Worm (Caenorhabditis elegans): ENCODE data around the gene dmsr-15.

DNA sequence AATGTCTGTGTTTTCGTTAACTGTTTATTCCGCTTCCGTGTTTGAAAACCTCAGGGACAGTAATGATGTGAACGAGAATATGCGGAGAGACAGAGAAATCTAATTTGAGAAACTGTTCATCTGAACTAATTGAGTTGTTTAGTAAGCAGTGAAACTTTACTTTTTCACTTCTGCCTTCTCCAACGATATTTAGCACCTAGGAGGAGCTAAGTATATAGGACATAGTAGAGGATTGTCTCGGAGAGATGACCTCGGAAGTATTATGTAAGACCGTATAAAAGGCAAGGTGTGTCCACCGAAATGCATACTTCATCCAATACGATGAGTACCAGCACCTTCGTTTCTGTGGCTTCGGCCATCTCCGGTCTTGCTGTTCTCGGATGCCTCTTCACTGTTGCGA, 718 bp upstream of the dmsr-15 start, which contains the start of gene col-141:
- TF ChIP-seq F57A8.1 (GFP tag; optimal IDR thresholded peaks at IDR 0.05) (no peak), nhr-179 (tag; optimal IDR thresholded peaks at IDR 0.05) (no peak), ztf-18 (tag; optimal IDR thresholded peaks at IDR 0.05) (no peak), madf-3 (GFP tag; IDR thresholded peaks at IDR 0.05) (no peak), lsy-27 (tag; optimal IDR thresholded peaks at IDR 0.05; ENCODE audit: borderline replicate concordance, insufficient read depth) (no peak), ztf-22 (GFP tag; optimal IDR thresholded peaks at IDR 0.05) (no peak), snpc-4 (GFP tag; optimal IDR thresholded peaks at IDR 0.05) (no peak), snpc-4 (tag; optimal IDR thresholded peaks at IDR 0.05) (no peak), lin-35 (GFP tag; optimal IDR thresholded peaks at IDR 0.05) (no peak), atf-7 (tag; optimal IDR thresholded peaks at IDR 0.05) (no peak), zim-3 (tag; optimal IDR thresholded peaks at IDR 0.05) (no peak), ama-1 (optimal IDR thresholded peaks at IDR 0.05) (no peak), ama-1 (GFP tag; optimal IDR thresholded peaks at IDR 0.05) (no peak)
